Fruit fly (Drosophila melanogaster): ENCODE results near the gene unc-45.

DNA sequence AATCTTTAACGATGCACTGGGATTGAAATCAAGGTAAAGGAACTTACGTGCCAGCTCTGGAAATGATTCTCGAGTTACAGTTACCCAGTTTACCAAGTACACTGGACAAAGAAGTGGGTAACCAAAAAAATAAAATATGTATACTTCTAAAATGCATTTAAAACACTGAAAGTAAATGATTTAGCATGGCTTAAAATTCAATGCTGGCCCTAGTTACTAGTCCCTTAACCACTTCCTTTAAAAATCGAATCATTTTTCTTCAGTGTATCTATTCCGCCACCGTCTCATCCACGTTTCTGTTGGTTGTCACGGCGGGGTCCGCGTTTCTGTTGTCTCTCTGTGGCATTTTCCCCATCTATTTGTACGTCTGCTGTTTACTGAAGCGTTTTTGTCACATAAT is 39.5 kb downstream of the unc-45 start:
- TF ChIP-seq CG17806 (tag; optimal IDR thresholded peaks at IDR 0.05) (peak; percentile 13), Pif1B (GFP tag; optimal IDR thresholded peaks at IDR 0.05) (no peak), Pif1A (GFP tag; optimal IDR thresholded peaks at IDR 0.05) (peak; percentile 49), rn (GFP tag; IDR thresholded peaks at IDR 0.05) (no peak), EcR (GFP tag; optimal IDR thresholded peaks at IDR 0.05) (no peak), CG12605 (GFP tag; IDR thresholded peaks at IDR 0.05) (no peak), CG34367 (tag; optimal IDR thresholded peaks at IDR 0.05) (no peak), CG15710 (tag; optimal IDR thresholded peaks at IDR 0.05) (peak; percentile 3), Snoo (tag; optimal IDR thresholded peaks at IDR 0.05) (no peak), CG14655 (GFP tag; optimal IDR thresholded peaks at IDR 0.05) (peak; percentile 42)

Measured in whole organism, pupa.